Fruit fly (Drosophila melanogaster) whole organism, embryonic: ENCODE results near the gene nudC.
A peak's percentile ranks its signal among the peaks of the same experiment; 100 is the strongest.

Experiments used
- ATbp ChIP-seq: fragments of 200-800 bp; sonication (Bioruptor generic); optimal IDR thresholded peaks from 2 replicates; lab custom pipeline; 2017; ENCODE audit warnings: missing biosample characterization, mild to moderate bottlenecking, missing genetic modification characterization, missing genetic modification reagents
- Asciz ChIP-seq: fragments of 200-800 bp; sonication (Bioruptor generic); optimal IDR thresholded peaks from 2 replicates; lab custom pipeline; 2017; ENCODE audit warnings: missing biosample characterization, mild to moderate bottlenecking, missing genetic modification characterization, missing genetic modification reagents
- CG11456 ChIP-seq: fragments of 200-800 bp; sonication (Bioruptor generic); IDR thresholded peaks from 3 replicates; pipeline ENCODE4 v1.3.6; 2022; ENCODE audit warnings: missing biosample characterization, missing genetic modification characterization
- CG11504 ChIP-seq: fragments of 200-800 bp; sonication (Bioruptor generic); optimal IDR thresholded peaks from 3 replicates; lab custom pipeline; 2019; ENCODE audit warnings: missing biosample characterization, mild to moderate bottlenecking, missing genetic modification characterization, moderate library complexity
- CG12104 ChIP-seq: fragments of 200-800 bp; sonication (Bioruptor generic); optimal IDR thresholded peaks from 3 replicates; lab custom pipeline; 2016; ENCODE audit warnings: missing biosample characterization, missing genetic modification characterization
- CG13123 ChIP-seq: fragments of 200-800 bp; sonication (Bioruptor generic); optimal IDR thresholded peaks from 2 replicates; lab custom pipeline; 2016; ENCODE audit warnings: missing biosample characterization, missing genetic modification characterization
- CG15073 ChIP-seq: fragments of 200-800 bp; sonication (Bioruptor generic); optimal IDR thresholded peaks from 2 replicates; lab custom pipeline; 2016; ENCODE audit warnings: missing biosample characterization, missing genetic modification characterization
- CG15514 ChIP-seq: fragments of 200-800 bp; sonication (Bioruptor generic); optimal IDR thresholded peaks from 3 replicates; lab custom pipeline; 2017; ENCODE audit warnings: missing biosample characterization, missing genetic modification characterization, mild to moderate bottlenecking, moderate library complexity, missing genetic modification reagents
- CG16863 ChIP-seq: fragments of 200-800 bp; sonication (Bioruptor generic); optimal IDR thresholded peaks from 3 replicates; lab custom pipeline; 2016; ENCODE audit warnings: missing biosample characterization, missing genetic modification characterization
- CG18011 ChIP-seq: fragments of 200-800 bp; sonication (Bioruptor generic); optimal IDR thresholded peaks from 2 replicates; lab custom pipeline; 2017; ENCODE audit warnings: missing biosample characterization, missing genetic modification characterization, mild to moderate bottlenecking, moderate library complexity, missing genotype
- CG18476 ChIP-seq: fragments of 200-800 bp; sonication (Bioruptor generic); optimal IDR thresholded peaks from 2 replicates; lab custom pipeline; 2016; ENCODE audit warnings: missing biosample characterization, mild to moderate bottlenecking, missing genetic modification characterization
- CG18599 ChIP-seq: fragments of 200-800 bp; sonication (Bioruptor generic); optimal IDR thresholded peaks from 3 replicates; lab custom pipeline; 2017; ENCODE audit warnings: missing biosample characterization, missing genetic modification characterization, mild to moderate bottlenecking, moderate library complexity, missing genetic modification reagents
- CG2116 ChIP-seq: fragments of 200-800 bp; sonication (Bioruptor generic); optimal IDR thresholded peaks from 3 replicates; lab custom pipeline; 2018; ENCODE audit warnings: missing biosample characterization, mild to moderate bottlenecking, missing genetic modification characterization
- CG3163 ChIP-seq: fragments of 200-800 bp; sonication (Bioruptor generic); optimal IDR thresholded peaks from 3 replicates; lab custom pipeline; 2016; ENCODE audit warnings: missing biosample characterization, missing genetic modification characterization
- CG3281 ChIP-seq: fragments of 200-800 bp; sonication (Bioruptor generic); optimal IDR thresholded peaks from 3 replicates; lab custom pipeline; 2017; ENCODE audit warnings: missing biosample characterization, mild to moderate bottlenecking, missing genetic modification characterization
- CG42726 ChIP-seq: fragments of 200-800 bp; sonication (Bioruptor generic); IDR thresholded peaks from 2 replicates; pipeline ENCODE4 v1.3.6; 2022; ENCODE audit warnings: missing biosample characterization, missing genetic modification characterization; ENCODE audit not compliant: partially characterized antibody
- CG4617 ChIP-seq: fragments of 200-800 bp; sonication (Bioruptor generic); optimal IDR thresholded peaks from 3 replicates; lab custom pipeline; 2016; ENCODE audit warnings: missing biosample characterization, missing genetic modification characterization, borderline replicate concordance
- CG6175 ChIP-seq: fragments of 200-800 bp; sonication (Bioruptor generic); IDR thresholded peaks from 3 replicates; pipeline ENCODE4 v1.3.6; 2022; ENCODE audit warnings: missing biosample characterization, missing genetic modification characterization
- CG6689 ChIP-seq: fragments of 200-800 bp; sonication (Bioruptor generic); IDR thresholded peaks from 2 replicates; pipeline ENCODE4 v1.3.6; 2022; ENCODE audit warnings: missing biosample characterization, missing genetic modification characterization
- CG8281 ChIP-seq: fragments of 200-800 bp; sonication (Bioruptor generic); optimal IDR thresholded peaks from 2 replicates; lab custom pipeline; 2018; ENCODE audit warnings: missing biosample characterization, mild to moderate bottlenecking, missing genetic modification characterization, moderate library complexity
- CG8290 ChIP-seq, 3 experiments: fragments of 200-800 bp; sonication (Bioruptor generic); optimal IDR thresholded peaks; 2 replicates each; lab custom pipeline; 2016 to 2019; ENCODE audit warnings: missing biosample characterization in 3 of 3, missing genetic modification characterization in 3 of 3, mild to moderate bottlenecking in 2 of 3, moderate library complexity in 1 of 3
- CG8924 ChIP-seq: fragments of 200-800 bp; optimal IDR thresholded peaks from 3 replicates; lab custom pipeline; 2019; ENCODE audit warnings: missing biosample characterization, mild to moderate bottlenecking, missing genetic modification characterization, moderate library complexity
- Camta ChIP-seq: fragments of 200-800 bp; sonication (Bioruptor generic); optimal IDR thresholded peaks from 2 replicates; lab custom pipeline; 2016; ENCODE audit warnings: missing biosample characterization, missing genetic modification characterization
- Chrac-16 ChIP-seq: fragments of 200-800 bp; sonication (Bioruptor generic); optimal IDR thresholded peaks from 3 replicates; lab custom pipeline; 2016; ENCODE audit warnings: missing biosample characterization, missing genetic modification characterization
- Deaf1 ChIP-seq: fragments of 200-800 bp; optimal IDR thresholded peaks from 3 replicates; lab custom pipeline; 2019; ENCODE audit warnings: missing biosample characterization, mild to moderate bottlenecking, missing genetic modification characterization, moderate library complexity
- Dek ChIP-seq: fragments of 200-800 bp; sonication (Bioruptor generic); optimal IDR thresholded peaks from 3 replicates; lab custom pipeline; 2019; ENCODE audit warnings: missing biosample characterization, mild to moderate bottlenecking, missing genetic modification characterization, moderate library complexity
- Dip2 ChIP-seq: fragments of 200-800 bp; sonication (Bioruptor generic); IDR thresholded peaks from 2 replicates; pipeline ENCODE4 v1.3.6; 2022; ENCODE audit warnings: missing biosample characterization, missing genetic modification characterization
- H15 ChIP-seq: fragments of 200-800 bp; sonication (Bioruptor generic); IDR thresholded peaks from 3 replicates; pipeline ENCODE4 v1.3.6; 2022; ENCODE audit warnings: missing biosample characterization, missing genetic modification characterization
- HLHmδ ChIP-seq: fragments of 200-800 bp; sonication (Bioruptor generic); optimal IDR thresholded peaks from 2 replicates; lab custom pipeline; 2018; ENCODE audit warnings: missing biosample characterization, mild to moderate bottlenecking, missing genetic modification characterization, moderate library complexity
- Hmx ChIP-seq: fragments of 200-800 bp; sonication (Bioruptor generic); optimal IDR thresholded peaks from 2 replicates; lab custom pipeline; 2016; ENCODE audit warnings: missing biosample characterization, missing genetic modification characterization
- Hr51 ChIP-seq, 2 experiments: fragments of 200-800 bp; sonication (Bioruptor generic); optimal IDR thresholded peaks; 2 replicates in 1 of 2; 3 replicates in 1 of 2; lab custom pipeline; 2016 to 2018; ENCODE audit warnings: missing biosample characterization in 2 of 2, missing genetic modification characterization in 2 of 2, mild to moderate bottlenecking in 1 of 2, moderate library complexity in 1 of 2
- Myb ChIP-seq: fragments of 200-800 bp; sonication (Bioruptor generic); optimal IDR thresholded peaks from 2 replicates; lab custom pipeline; 2016; ENCODE audit warnings: missing biosample characterization, missing genetic modification characterization
- Ravus ChIP-seq: fragments of 200-800 bp; sonication (Bioruptor generic); IDR thresholded peaks from 2 replicates; pipeline ENCODE4 v1.3.6; 2022; ENCODE audit warnings: missing biosample characterization, missing genetic modification characterization
- Xrp1 ChIP-seq: fragments of 200-800 bp; sonication (Bioruptor generic); IDR thresholded peaks from 2 replicates; pipeline ENCODE4 v1.3.6; 2022; ENCODE audit warnings: missing biosample characterization, missing genetic modification characterization
- ac ChIP-seq: fragments of 200-800 bp; sonication (Bioruptor generic); optimal IDR thresholded peaks from 3 replicates; lab custom pipeline; 2017; ENCODE audit warnings: missing biosample characterization, mild to moderate bottlenecking, missing genetic modification characterization
- bab2 ChIP-seq: fragments of 200-800 bp; sonication (Bioruptor generic); optimal IDR thresholded peaks from 2 replicates; lab custom pipeline; 2016; ENCODE audit warnings: missing biosample characterization, missing genetic modification characterization
- caup ChIP-seq: fragments of 200-800 bp; sonication (Bioruptor generic); optimal IDR thresholded peaks from 3 replicates; lab custom pipeline; 2017; ENCODE audit warnings: missing biosample characterization, mild to moderate bottlenecking, missing genetic modification characterization, moderate library complexity; ENCODE audit not compliant: severe bottlenecking
- cg ChIP-seq: fragments of 200-800 bp; sonication (Bioruptor generic); optimal IDR thresholded peaks from 3 replicates; lab custom pipeline; 2019; ENCODE audit warnings: missing biosample characterization, mild to moderate bottlenecking, missing genetic modification characterization, moderate library complexity
- dimm ChIP-seq: fragments of 200-800 bp; sonication (Bioruptor generic); IDR thresholded peaks from 2 replicates; pipeline ENCODE4 v1.3.6; 2022; ENCODE audit warnings: missing biosample characterization, missing genetic modification characterization
- fd102C ChIP-seq: fragments of 200-800 bp; sonication (Bioruptor generic); optimal IDR thresholded peaks from 2 replicates; lab custom pipeline; 2018; ENCODE audit warnings: missing biosample characterization, mild to moderate bottlenecking, missing genetic modification characterization, moderate library complexity
- fu2 ChIP-seq: fragments of 200-800 bp; sonication (Bioruptor generic); optimal IDR thresholded peaks from 2 replicates; lab custom pipeline; 2016; ENCODE audit warnings: missing biosample characterization, missing genetic modification characterization
- gem ChIP-seq: fragments of 200-800 bp; sonication (Bioruptor generic); optimal IDR thresholded peaks from 2 replicates; lab custom pipeline; 2019; ENCODE audit warnings: missing biosample characterization, mild to moderate bottlenecking, missing genetic modification characterization, moderate library complexity
- lab ChIP-seq: fragments of 200-800 bp; sonication (Bioruptor generic); optimal IDR thresholded peaks from 3 replicates; lab custom pipeline; 2017; ENCODE audit warnings: missing biosample characterization, missing genetic modification characterization, mild to moderate bottlenecking, moderate library complexity, missing genetic modification reagents
- maf-S ChIP-seq: fragments of 200-800 bp; sonication (Bioruptor generic); optimal IDR thresholded peaks from 2 replicates; lab custom pipeline; 2016; ENCODE audit warnings: missing biosample characterization, missing genetic modification characterization
- ro ChIP-seq: fragments of 200-800 bp; sonication (Bioruptor generic); IDR thresholded peaks from 2 replicates; pipeline ENCODE4 v1.3.6; 2022; ENCODE audit warnings: missing biosample characterization, missing genetic modification characterization
- scrt ChIP-seq: fragments of 200-800 bp; sonication (Bioruptor generic); optimal IDR thresholded peaks from 2 replicates; lab custom pipeline; 2018; ENCODE audit warnings: missing biosample characterization, mild to moderate bottlenecking, missing genetic modification characterization, moderate library complexity
- sim ChIP-seq: fragments of 200-800 bp; sonication (Bioruptor generic); IDR thresholded peaks from 2 replicates; pipeline ENCODE4 v1.3.6; 2022; ENCODE audit warnings: missing biosample characterization, missing genetic modification characterization
- sr ChIP-seq: fragments of 200-800 bp; sonication (Bioruptor generic); IDR thresholded peaks from 3 replicates; pipeline ENCODE4 v1.3.6; 2022; ENCODE audit warnings: missing biosample characterization, missing genetic modification characterization
- zen2 ChIP-seq: fragments of 200-800 bp; sonication (Bioruptor generic); IDR thresholded peaks from 3 replicates; pipeline ENCODE4 v1.3.6; 2022; ENCODE audit warnings: missing biosample characterization, missing genetic modification characterization; ENCODE audit not compliant: partially characterized antibody

Gene nudC

DNA sequence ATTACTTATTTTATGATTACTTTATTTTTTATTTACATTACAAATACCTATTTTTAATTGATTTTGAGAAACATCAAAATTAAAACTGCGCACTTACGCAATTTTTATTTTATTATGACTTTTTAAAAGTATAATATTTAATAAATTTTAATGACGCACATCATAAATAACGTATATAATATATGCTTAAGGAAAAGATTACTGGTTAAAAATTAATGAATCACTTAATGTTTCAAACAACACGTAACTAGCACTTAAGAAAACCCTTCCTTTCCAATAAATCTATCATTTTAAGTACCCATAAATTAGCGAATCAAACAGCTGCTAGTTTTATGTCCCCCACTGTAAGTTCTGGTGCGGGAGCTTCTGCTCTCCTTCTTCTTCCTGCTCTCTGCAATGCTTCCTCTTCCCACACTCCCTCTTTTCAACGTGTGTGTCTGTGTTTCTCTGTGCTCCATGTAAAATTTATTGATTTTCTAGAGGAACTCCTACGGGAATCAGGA lies 2.1 kb downstream of the nudC start (continued):
- no peak for TF ChIP-seq scrt (GFP tag; lab: Kevin White, UChicago)
- no peak for TF ChIP-seq Dip2 (GFP tag; lab: Robert Waterston, UW)
- peak; percentile 59 for TF ChIP-seq ATbp (GFP tag; lab: Kevin White, UChicago)
- no peak for TF ChIP-seq CG4617
- no peak for TF ChIP-seq sim (GFP tag; lab: Robert Waterston, UW)
- TF ChIP-seq dimm (GFP tag; lab: Robert Waterston, UW): no peak
- no peak for TF ChIP-seq CG16863 (GFP tag; lab: Kevin White, UChicago)
- peak; percentile 51 for TF ChIP-seq caup (GFP tag; lab: Kevin White, UChicago)
- peak; percentile 75 for TF ChIP-seq lab (GFP tag; lab: Kevin White, UChicago)
- peak in 1 of 2 experiments; percentile 76 for TF ChIP-seq Hr51 (GFP tag; optimal IDR thresholded peaks at IDR 0.05; lab: Kevin White, UChicago)
- TF ChIP-seq CG11504 (tag; lab: Kevin White, UChicago): peak; percentile 87
- TF ChIP-seq ro (GFP tag; lab: Robert Waterston, UW): no peak
- TF ChIP-seq CG6175 (GFP tag; lab: Robert Waterston, UW): no peak
- TF ChIP-seq sr (GFP tag; lab: Robert Waterston, UW): no peak
- TF ChIP-seq gem (tag; lab: Kevin White, UChicago): peak; percentile 85
- TF ChIP-seq Asciz (GFP tag; lab: Kevin White, UChicago): peak; percentile 35
- peak; percentile 67 for TF ChIP-seq CG18599 (GFP tag; lab: Kevin White, UChicago)
- TF ChIP-seq Myb (GFP tag; lab: Kevin White, UChicago): no peak
- no peak for TF ChIP-seq CG13123 (GFP tag; lab: Kevin White, UChicago)
- no peak for TF ChIP-seq Deaf1
- TF ChIP-seq maf-S (GFP tag; lab: Kevin White, UChicago): no peak
- TF ChIP-seq cg (GFP tag; lab: Kevin White, UChicago): no peak
- TF ChIP-seq CG15514 (GFP tag; lab: Kevin White, UChicago): peak; percentile 26
- TF ChIP-seq Chrac-16 (GFP tag; lab: Kevin White, UChicago): peak; percentile 36
- TF ChIP-seq CG18476 (GFP tag; lab: Kevin White, UChicago): no peak
- TF ChIP-seq H15 (GFP tag; lab: Robert Waterston, UW): 0 out of 3 replicates have a peak, but pooled peaks have one; percentile 6
- no peak for TF ChIP-seq HLHmδ
- no peak for TF ChIP-seq Ravus (GFP tag; lab: Robert Waterston, UW)
- peak; percentile 67; the same call in 2 of the 3 replicates for TF ChIP-seq CG11456
- peak; percentile 61 for TF ChIP-seq CG6689 (GFP tag; lab: Robert Waterston, UW)
- no peak for TF ChIP-seq CG3163 (GFP tag; lab: Kevin White, UChicago)
- TF ChIP-seq CG15073 (GFP tag; lab: Kevin White, UChicago): no peak
- peak; percentile 70 for TF ChIP-seq Xrp1 (GFP tag; lab: Robert Waterston, UW)
- TF ChIP-seq CG8924: peak; percentile 75
- TF ChIP-seq Camta (GFP tag; lab: Kevin White, UChicago): no peak
- TF ChIP-seq CG8281 (tag; lab: Kevin White, UChicago): peak; percentile 23
- no peak for TF ChIP-seq fd102C (GFP tag; lab: Kevin White, UChicago)
- no peak for TF ChIP-seq bab2 (GFP tag; lab: Kevin White, UChicago)
- no peak for TF ChIP-seq fu2
- TF ChIP-seq CG8290 (GFP tag; optimal IDR thresholded peaks at IDR 0.05; lab: Kevin White, UChicago): peak; percentile 43
- TF ChIP-seq CG8290 (tag; optimal IDR thresholded peaks at IDR 0.05; lab: Kevin White, UChicago): peak in 1 of 2 experiments; percentile 54
- no peak for TF ChIP-seq CG42726 (GFP tag; lab: Robert Waterston, UW)
- TF ChIP-seq zen2 (GFP tag; lab: Robert Waterston, UW): no peak
- no peak for TF ChIP-seq CG18011 (GFP tag; lab: Kevin White, UChicago)
- peak; percentile 70 for TF ChIP-seq CG12104 (GFP tag; lab: Kevin White, UChicago)
- TF ChIP-seq Hmx (GFP tag; lab: Kevin White, UChicago): no peak
- TF ChIP-seq CG3281 (GFP tag; lab: Kevin White, UChicago): peak; percentile 85
- no peak for TF ChIP-seq ac (GFP tag; lab: Kevin White, UChicago)
- TF ChIP-seq Dek (tag; lab: Kevin White, UChicago): peak; percentile 64
- peak; percentile 27 for TF ChIP-seq CG2116
